Fruit fly (Drosophila melanogaster) whole organism, embryonic: ENCODE data around the gene gish.

Experiments
- ATbp ChIP-seq: fragments of 200-800 bp; sonication (Bioruptor generic); optimal IDR thresholded peaks from 2 replicates; lab custom pipeline; 2017; ENCODE audit warnings: missing biosample characterization, mild to moderate bottlenecking, missing genetic modification characterization, missing genetic modification reagents
- Aef1 ChIP-seq: fragments of 200-800 bp; sonication (Bioruptor generic); IDR thresholded peaks from 3 replicates; pipeline ENCODE4 v1.3.6; 2022; ENCODE audit warnings: missing biosample characterization, missing genetic modification characterization
- CG10209 ChIP-seq: fragments of 200-800 bp; sonication (Bioruptor generic); optimal IDR thresholded peaks from 3 replicates; lab custom pipeline; 2017; ENCODE audit warnings: missing biosample characterization, mild to moderate bottlenecking, missing genetic modification characterization, missing genetic modification reagents
- CG10462 ChIP-seq: fragments of 200-800 bp; sonication (Bioruptor generic); optimal IDR thresholded peaks from 2 replicates; lab custom pipeline; 2016; ENCODE audit warnings: missing biosample characterization, missing genetic modification characterization
- CG10543 ChIP-seq: fragments of 200-800 bp; sonication (Bioruptor generic); optimal IDR thresholded peaks from 3 replicates; lab custom pipeline; 2017; ENCODE audit warnings: missing biosample characterization, mild to moderate bottlenecking, missing genetic modification characterization, moderate library complexity
- CG11247 ChIP-seq: fragments of 200-800 bp; sonication (Bioruptor generic); IDR thresholded peaks from 2 replicates; pipeline ENCODE4 v1.3.6; 2022; ENCODE audit warnings: missing biosample characterization, missing genetic modification characterization
- CG11456 ChIP-seq: fragments of 200-800 bp; sonication (Bioruptor generic); IDR thresholded peaks from 3 replicates; pipeline ENCODE4 v1.3.6; 2022; ENCODE audit warnings: missing biosample characterization, missing genetic modification characterization
- CG11695 ChIP-seq: fragments of 200-800 bp; sonication (Bioruptor generic); IDR thresholded peaks from 3 replicates; pipeline ENCODE4 v1.3.6; 2022; ENCODE audit warnings: missing biosample characterization, missing genetic modification characterization
- CG15269 ChIP-seq: fragments of 200-800 bp; sonication (Bioruptor generic); optimal IDR thresholded peaks from 2 replicates; lab custom pipeline; 2018; ENCODE audit warnings: missing biosample characterization, mild to moderate bottlenecking, missing genetic modification characterization, moderate library complexity
- CG1603 ChIP-seq: fragments of 200-800 bp; sonication (Bioruptor generic); optimal IDR thresholded peaks from 2 replicates; lab custom pipeline; 2019; ENCODE audit warnings: missing biosample characterization, mild to moderate bottlenecking, missing genetic modification characterization, moderate library complexity
- CG17385 ChIP-seq: fragments of 200-800 bp; sonication (Bioruptor generic); optimal IDR thresholded peaks from 3 replicates; lab custom pipeline; 2018; ENCODE audit warnings: missing biosample characterization, mild to moderate bottlenecking, missing genetic modification characterization
- CG2875 ChIP-seq: fragments of 200-800 bp; sonication (Bioruptor generic); optimal IDR thresholded peaks from 2 replicates; lab custom pipeline; 2017; ENCODE audit warnings: missing biosample characterization, mild to moderate bottlenecking, missing genetic modification characterization, missing genetic modification reagents
- CG2889 ChIP-seq: fragments of 200-800 bp; sonication (Bioruptor generic); IDR thresholded peaks from 3 replicates; pipeline ENCODE4 v1.3.6; 2022; ENCODE audit warnings: missing biosample characterization, missing genetic modification characterization
- CG30020 ChIP-seq: fragments of 200-800 bp; optimal IDR thresholded peaks from 2 replicates; lab custom pipeline; 2019; ENCODE audit warnings: missing biosample characterization, mild to moderate bottlenecking, missing genetic modification characterization, moderate library complexity
- CG31365 ChIP-seq: fragments of 200-800 bp; sonication (Bioruptor generic); optimal IDR thresholded peaks from 2 replicates; lab custom pipeline; 2018; ENCODE audit warnings: missing biosample characterization, mild to moderate bottlenecking, missing genetic modification characterization
- CG31441 ChIP-seq: fragments of 200-800 bp; sonication (Bioruptor generic); IDR thresholded peaks from 2 replicates; pipeline ENCODE4 v1.3.6; 2022; ENCODE audit warnings: missing biosample characterization, missing genetic modification characterization
- CG33213 ChIP-seq: fragments of 200-800 bp; sonication (Bioruptor generic); optimal IDR thresholded peaks from 3 replicates; lab custom pipeline; 2016; ENCODE audit warnings: missing biosample characterization, missing genetic modification characterization
- CG3838 ChIP-seq: fragments of 200-800 bp; sonication (Bioruptor generic); optimal IDR thresholded peaks from 3 replicates; lab custom pipeline; 2016; ENCODE audit warnings: missing biosample characterization, missing genetic modification characterization
- CG6175 ChIP-seq: fragments of 200-800 bp; sonication (Bioruptor generic); IDR thresholded peaks from 3 replicates; pipeline ENCODE4 v1.3.6; 2022; ENCODE audit warnings: missing biosample characterization, missing genetic modification characterization
- CG6272 ChIP-seq: fragments of 200-800 bp; sonication (Bioruptor generic); IDR thresholded peaks from 2 replicates; pipeline ENCODE4 v1.3.6; 2022; ENCODE audit warnings: missing biosample characterization, missing genetic modification characterization
- CG6654 ChIP-seq: fragments of 200-800 bp; sonication (Bioruptor generic); optimal IDR thresholded peaks from 2 replicates; lab custom pipeline; 2017; ENCODE audit warnings: missing biosample characterization, mild to moderate bottlenecking, missing genetic modification characterization
- CG9727 ChIP-seq: fragments of 200-800 bp; sonication (Bioruptor generic); optimal IDR thresholded peaks from 3 replicates; lab custom pipeline; 2017; ENCODE audit warnings: missing biosample characterization, mild to moderate bottlenecking, missing genetic modification characterization
- D ChIP-seq, 2 experiments: fragments of 200-800 bp in 1 of 2; fragments of >200 bp in 1 of 2; sonication (Bioruptor generic) in 1 of 2; optimal IDR thresholded peaks; 2 replicates in 1 of 2; 3 replicates in 1 of 2; lab custom pipeline; 2017; ENCODE audit warnings: mild to moderate bottlenecking in 1 of 2, missing biosample characterization in 1 of 2, missing genetic modification characterization in 1 of 2, missing genetic modification reagents in 1 of 2
- Dad ChIP-seq: fragments of 200-800 bp; sonication (Bioruptor generic); optimal IDR thresholded peaks from 3 replicates; lab custom pipeline; 2016; ENCODE audit warnings: missing biosample characterization, missing genetic modification characterization
- HLH4C ChIP-seq: fragments of 200-800 bp; sonication (Bioruptor generic); IDR thresholded peaks from 3 replicates; pipeline ENCODE4 v1.3.6; 2022; ENCODE audit warnings: missing biosample characterization, missing genetic modification characterization; ENCODE audit not compliant: partially characterized antibody
- Hand ChIP-seq: fragments of 200-800 bp; sonication (Bioruptor generic); optimal IDR thresholded peaks from 2 replicates; lab custom pipeline; 2017; ENCODE audit warnings: mild to moderate bottlenecking, missing biosample characterization, missing genetic modification reagents, missing genetic modification characterization
- Mad ChIP-seq: fragments of 200-800 bp; sonication (Bioruptor generic); optimal IDR thresholded peaks from 2 replicates; lab custom pipeline; 2016; ENCODE audit warnings: missing biosample characterization, missing genetic modification characterization
- Sry-δ ChIP-seq: fragments of 200-800 bp; sonication (Bioruptor generic); optimal IDR thresholded peaks from 2 replicates; lab custom pipeline; 2016; ENCODE audit warnings: missing biosample characterization, missing genetic modification characterization
- bab2 ChIP-seq: fragments of 200-800 bp; sonication (Bioruptor generic); optimal IDR thresholded peaks from 2 replicates; lab custom pipeline; 2016; ENCODE audit warnings: missing biosample characterization, missing genetic modification characterization
- caup ChIP-seq: fragments of 200-800 bp; sonication (Bioruptor generic); optimal IDR thresholded peaks from 3 replicates; lab custom pipeline; 2017; ENCODE audit warnings: missing biosample characterization, mild to moderate bottlenecking, missing genetic modification characterization, moderate library complexity; ENCODE audit not compliant: severe bottlenecking
- cwo ChIP-seq: fragments of 200-800 bp; sonication (Bioruptor generic); optimal IDR thresholded peaks from 3 replicates; lab custom pipeline; 2017; ENCODE audit warnings: missing biosample characterization, missing genetic modification characterization, mild to moderate bottlenecking, moderate library complexity, missing genetic modification reagents
- eve ChIP-seq, 2 experiments: fragments of >200 bp; optimal IDR thresholded peaks; 2 replicates each; lab custom pipeline; 2017; ENCODE audit warnings: missing biosample characterization in 2 of 2, missing genetic modification characterization in 2 of 2
- ewg ChIP-seq: fragments of 200-800 bp; sonication (Bioruptor generic); optimal IDR thresholded peaks from 3 replicates; lab custom pipeline; 2017; ENCODE audit warnings: mild to moderate bottlenecking, missing biosample characterization, missing genetic modification reagents, missing genetic modification characterization
- fd64A ChIP-seq: fragments of 200-800 bp; sonication (Bioruptor generic); optimal IDR thresholded peaks from 3 replicates; lab custom pipeline; 2018; ENCODE audit warnings: missing biosample characterization, mild to moderate bottlenecking, missing genetic modification characterization
- ftz-f1 ChIP-seq: fragments of 200-800 bp; sonication (Bioruptor generic); optimal IDR thresholded peaks from 2 replicates; lab custom pipeline; 2016; ENCODE audit warnings: missing biosample characterization, missing genetic modification characterization
- grn ChIP-seq: fragments of 200-800 bp; sonication (Bioruptor generic); optimal IDR thresholded peaks from 3 replicates; lab custom pipeline; 2017; ENCODE audit warnings: missing biosample characterization, missing genetic modification characterization
- gsb-n ChIP-seq: fragments of 200-800 bp; sonication (Bioruptor generic); optimal IDR thresholded peaks from 3 replicates; lab custom pipeline; 2018; ENCODE audit warnings: missing biosample characterization, mild to moderate bottlenecking, missing genetic modification characterization
- maf-S ChIP-seq: fragments of 200-800 bp; sonication (Bioruptor generic); optimal IDR thresholded peaks from 2 replicates; lab custom pipeline; 2016; ENCODE audit warnings: missing biosample characterization, missing genetic modification characterization
- nom ChIP-seq: fragments of 200-800 bp; sonication (Bioruptor generic); optimal IDR thresholded peaks from 2 replicates; lab custom pipeline; 2017; ENCODE audit warnings: missing biosample characterization, missing genetic modification characterization, mild to moderate bottlenecking, moderate library complexity, missing genetic modification reagents
- odd ChIP-seq: fragments of 200-800 bp; sonication (Bioruptor generic); optimal IDR thresholded peaks from 2 replicates; lab custom pipeline; 2017; ENCODE audit warnings: missing biosample characterization, mild to moderate bottlenecking, missing genetic modification characterization
- pb ChIP-seq: fragments of 200-800 bp; sonication (Bioruptor generic); optimal IDR thresholded peaks from 3 replicates; lab custom pipeline; 2016; ENCODE audit warnings: missing biosample characterization, missing genetic modification characterization
- pita ChIP-seq: fragments of 200-800 bp; sonication (Bioruptor generic); optimal IDR thresholded peaks from 2 replicates; lab custom pipeline; 2017; ENCODE audit warnings: missing biosample characterization, mild to moderate bottlenecking, missing genetic modification characterization
- sc ChIP-seq, 3 experiments: fragments of >200 bp in 2 of 3; fragments of 200-800 bp in 1 of 3; sonication (Bioruptor generic) in 1 of 3; optimal IDR thresholded peaks; 2 replicates in 2 of 3; 3 replicates in 1 of 3; lab custom pipeline; 2017; ENCODE audit warnings: mild to moderate bottlenecking in 1 of 3, missing biosample characterization in 1 of 3, missing genetic modification characterization in 1 of 3, missing genetic modification reagents in 1 of 3
- sim ChIP-seq: fragments of 200-800 bp; sonication (Bioruptor generic); IDR thresholded peaks from 2 replicates; pipeline ENCODE4 v1.3.6; 2022; ENCODE audit warnings: missing biosample characterization, missing genetic modification characterization
- stc ChIP-seq: fragments of 200-800 bp; sonication (Bioruptor generic); IDR thresholded peaks from 2 replicates; pipeline ENCODE4 v1.3.6; 2022; ENCODE audit warnings: missing biosample characterization, missing genetic modification characterization
- tap ChIP-seq: fragments of 200-800 bp; optimal IDR thresholded peaks from 3 replicates; lab custom pipeline; 2019; ENCODE audit warnings: missing biosample characterization, mild to moderate bottlenecking, missing genetic modification characterization, moderate library complexity
- tio ChIP-seq: fragments of 200-800 bp; sonication (Bioruptor generic); optimal IDR thresholded peaks from 2 replicates; lab custom pipeline; 2017; ENCODE audit warnings: missing biosample characterization, missing genetic modification characterization, inconsistent platforms
- tup ChIP-seq: fragments of 200-800 bp; sonication (Bioruptor generic); optimal IDR thresholded peaks from 2 replicates; lab custom pipeline; 2016; ENCODE audit warnings: missing biosample characterization, mild to moderate bottlenecking, missing genetic modification characterization, moderate library complexity

gish gene

DNA sequence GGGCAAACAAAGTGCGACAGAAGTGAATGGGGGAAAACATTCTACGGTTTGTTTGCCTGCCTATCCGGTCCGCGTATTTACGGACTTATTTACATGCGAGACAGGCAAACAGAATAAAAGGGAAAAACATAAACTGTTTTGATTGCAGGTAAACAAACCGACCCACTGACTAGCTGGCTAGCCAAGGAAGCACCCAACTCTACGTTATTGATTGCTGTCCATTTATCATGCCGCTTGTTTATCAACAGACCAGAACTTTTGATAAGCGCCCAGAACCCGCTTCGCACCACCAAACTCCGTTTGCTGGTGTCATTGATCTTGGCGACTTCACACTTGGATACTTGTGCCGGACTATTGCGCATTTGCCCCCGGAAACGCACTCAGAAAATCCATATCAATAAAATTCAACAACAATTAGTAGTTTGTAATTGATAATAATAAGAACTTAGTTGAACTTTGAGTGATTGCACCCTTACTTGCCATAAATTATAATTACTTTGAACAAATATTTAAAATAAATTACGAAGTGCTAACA is 59.6 kb downstream of the gish start (continued):
- TF ChIP-seq pita (GFP tag; lab: Kevin White, UChicago) (no peak), CG6654 (GFP tag; lab: Kevin White, UChicago) (no peak), bab2 (peak; percentile 72), Mad (GFP tag; lab: Kevin White, UChicago) (peak; percentile 33), CG31365 (tag; lab: Kevin White, UChicago) (peak; percentile 51), CG17385 (GFP tag; lab: Kevin White, UChicago) (peak; percentile 44), CG2889 (GFP tag; lab: Robert Waterston, UW) (0 out of 3 replicates have a peak, but pooled peaks have one; percentile 35), eve (GFP tag; optimal IDR thresholded peaks at IDR 0.05; lab: Kevin White, UChicago) (no peak), D (optimal IDR thresholded peaks at IDR 0.05; lab: Kevin White, UChicago) (no peak), D (GFP tag; optimal IDR thresholded peaks at IDR 0.05; lab: Kevin White, UChicago) (peak; percentile 55), CG11247 (GFP tag; lab: Robert Waterston, UW) (peak; percentile 58), fd64A (GFP tag; lab: Kevin White, UChicago) (peak; percentile 70), ATbp (GFP tag; lab: Kevin White, UChicago) (peak; percentile 83), CG6272 (GFP tag; lab: Robert Waterston, UW) (no peak), Hand (GFP tag; lab: Kevin White, UChicago) (no peak), CG10462 (GFP tag; lab: Kevin White, UChicago) (peak; percentile 23), CG6175 (GFP tag; lab: Robert Waterston, UW) (peak; percentile 48; the same call in 1 of the 3 replicates), CG3838 (peak; percentile 58), CG10543 (GFP tag; lab: Kevin White, UChicago) (peak; percentile 70), CG31441 (peak; percentile 54; the same call in 1 of the 2 replicates), tio (peak; percentile 64), caup (GFP tag; lab: Kevin White, UChicago) (peak; percentile 74), gsb-n (tag; lab: Kevin White, UChicago) (peak; percentile 60), CG1603 (tag; lab: Kevin White, UChicago) (peak; percentile 80), CG30020 (tag; lab: Kevin White, UChicago) (no peak), pb (GFP tag; lab: Kevin White, UChicago) (peak; percentile 15), Aef1 (GFP tag; lab: Robert Waterston, UW) (no peak), nom (GFP tag; lab: Kevin White, UChicago) (peak; percentile 60), tap (tag; lab: Kevin White, UChicago) (peak; percentile 16), HLH4C (no peak), sim (GFP tag; lab: Robert Waterston, UW) (peak; percentile 61; the same call in 1 of the 2 replicates), sc (optimal IDR thresholded peaks at IDR 0.05; lab: Kevin White, UChicago) (no peak), sc (GFP tag; optimal IDR thresholded peaks at IDR 0.05; lab: Kevin White, UChicago) (peak; percentile 83), CG33213 (peak; percentile 73), CG2875 (peak; percentile 83), odd (GFP tag; lab: Kevin White, UChicago) (peak; percentile 77), stc (GFP tag; lab: Robert Waterston, UW) (peak; percentile 49; the same call in 1 of the 2 replicates), CG11695 (GFP tag; lab: Robert Waterston, UW) (0 out of 3 replicates have a peak, but pooled peaks have one; percentile 61), CG15269 (tag; lab: Kevin White, UChicago) (peak; percentile 40), Sry-δ (GFP tag; lab: Kevin White, UChicago) (no peak), CG11456 (GFP tag; lab: Robert Waterston, UW) (peak; percentile 72; the same call in 2 of the 3 replicates), Dad (GFP tag; lab: Kevin White, UChicago) (no peak), tup (GFP tag; lab: Kevin White, UChicago) (peak; percentile 44), ewg (GFP tag; lab: Kevin White, UChicago) (peak; percentile 66), grn (GFP tag; lab: Kevin White, UChicago) (peak; percentile 77), maf-S (GFP tag; lab: Kevin White, UChicago) (peak; percentile 26), CG10209 (GFP tag; lab: Kevin White, UChicago) (peak; percentile 85), CG9727 (GFP tag; lab: Kevin White, UChicago) (peak; percentile 73), ftz-f1 (no peak), cwo (GFP tag; lab: Kevin White, UChicago) (peak; percentile 22)
